Fruit fly (Drosophila melanogaster): Measurements from ENCODE around the gene CG14868.

DNA sequence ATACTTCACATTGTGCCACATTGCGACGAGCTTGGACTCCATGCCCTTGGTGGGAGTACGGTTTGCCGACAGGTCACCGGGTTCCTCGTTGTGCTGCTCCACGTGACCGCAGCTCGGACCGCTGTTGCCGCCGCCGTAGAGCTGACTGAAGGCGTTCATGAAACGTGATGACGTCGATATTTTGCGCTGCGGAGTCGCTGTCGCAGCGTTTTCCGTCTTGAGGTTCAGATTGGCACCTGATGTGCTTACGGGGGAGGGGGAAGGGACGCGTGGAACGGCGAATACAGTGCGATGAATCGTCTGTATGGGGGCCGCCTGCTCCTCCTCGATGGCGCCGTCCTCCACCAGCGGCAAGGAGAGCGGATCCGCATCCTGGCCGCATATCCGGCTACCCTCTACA lies 13.6 kb downstream of the CG14868 start:
- TF ChIP-seq CG8478 (optimal IDR thresholded peaks at IDR 0.05) (no peak), CTCF (optimal IDR thresholded peaks at IDR 0.05) (no peak)

Data from S2 (cell line).